Worm (Caenorhabditis elegans) whole organism, young adult: ENCODE results near the gene nfm-1.
A peak's percentile ranks its signal among the peaks of the same experiment; 100 is the strongest.

Experiments
- D2030.7 ChIP-seq: fragments of 200-800 bp; sonication (Bioruptor generic); IDR thresholded peaks from 2 replicates; pipeline ENCODE4 v1.3.6; 2022; ENCODE audit warnings: missing genetic modification reagents, missing genetic modification characterization, missing compliant biosample characterization
- F10E7.11 ChIP-seq: sonication (generic microtip); optimal IDR thresholded peaks from 2 replicates; lab custom pipeline; 2017; ENCODE audit warnings: mild to moderate bottlenecking, missing genetic modification characterization, moderate library complexity, missing compliant biosample characterization
- F23B12.7 ChIP-seq: sonication (generic microtip); optimal IDR thresholded peaks from 2 replicates; lab custom pipeline; 2017; ENCODE audit warnings: missing genetic modification characterization, mild to moderate bottlenecking, missing compliant biosample characterization, antibody characterized with exemption, moderate library complexity; ENCODE audit not compliant: insufficient read depth
- F33H1.4 ChIP-seq: fragments of 200-800 bp; sonication (Bioruptor generic); IDR thresholded peaks from 2 replicates; pipeline ENCODE4 v1.3.6; 2022; ENCODE audit warnings: missing genetic modification reagents, missing genetic modification characterization, missing compliant biosample characterization
- F57C9.4 ChIP-seq: sonication (generic microtip); optimal IDR thresholded peaks from 2 replicates; lab custom pipeline; 2017; ENCODE audit warnings: mild to moderate bottlenecking, missing genetic modification characterization, missing compliant biosample characterization
- K11D2.4 ChIP-seq: fragments of 200-800 bp; sonication (Bioruptor generic); IDR thresholded peaks from 2 replicates; pipeline ENCODE4 v1.3.6; 2022; ENCODE audit warnings: missing genetic modification reagents, missing genetic modification characterization, missing compliant biosample characterization
- K12H6.12 ChIP-seq: fragments of 200-800 bp; sonication (Bioruptor generic); optimal IDR thresholded peaks from 2 replicates; lab custom pipeline; 2018; ENCODE audit warnings: mild to moderate bottlenecking, missing genetic modification characterization, missing compliant biosample characterization
- T26A5.8 ChIP-seq: sonication (generic microtip); optimal IDR thresholded peaks from 2 replicates; lab custom pipeline; 2016; ENCODE audit warnings: missing genetic modification characterization, missing compliant biosample characterization
- Y53F4B.3 ChIP-seq: fragments of 200-800 bp; sonication (Bioruptor generic); IDR thresholded peaks from 2 replicates; pipeline ENCODE4 v1.3.6; 2022; ENCODE audit warnings: missing genetic modification reagents, missing genetic modification characterization, missing compliant biosample characterization
- Y95B8A.8 ChIP-seq: fragments of 200-800 bp; sonication (Bioruptor generic); IDR thresholded peaks from 2 replicates; pipeline ENCODE4 v1.3.6; 2022; ENCODE audit warnings: missing genetic modification reagents, missing genetic modification characterization, missing compliant biosample characterization
- ZK185.1 ChIP-seq: sonication (generic microtip); optimal IDR thresholded peaks from 2 replicates; lab custom pipeline; 2016; ENCODE audit warnings: mild to moderate bottlenecking, missing genetic modification characterization, missing compliant biosample characterization; ENCODE audit not compliant: poor library complexity, severe bottlenecking
- cebp-2 ChIP-seq: fragments of 200-800 bp; sonication (Bioruptor generic); IDR thresholded peaks from 2 replicates; pipeline ENCODE4 v1.3.6; 2022; ENCODE audit warnings: missing genetic modification characterization, missing compliant biosample characterization
- ceh-58 ChIP-seq: fragments of 200-800 bp; sonication (Bioruptor generic); IDR thresholded peaks from 2 replicates; pipeline ENCODE4 v1.3.6; 2022; ENCODE audit warnings: missing genetic modification characterization, missing compliant biosample characterization
- ceh-79 ChIP-seq: sonication (generic microtip); optimal IDR thresholded peaks from 2 replicates; lab custom pipeline; 2017; ENCODE audit warnings: mild to moderate bottlenecking, missing genetic modification characterization, missing compliant biosample characterization
- chd-7 ChIP-seq: sonication (generic microtip); optimal IDR thresholded peaks from 2 replicates; lab custom pipeline; 2016; ENCODE audit warnings: mild to moderate bottlenecking, missing genetic modification characterization, moderate library complexity, missing compliant biosample characterization
- dox-1 ChIP-seq: fragments of 200-800 bp; sonication (Bioruptor generic); IDR thresholded peaks from 2 replicates; pipeline ENCODE4 v1.3.6; 2022; ENCODE audit warnings: missing genetic modification reagents, missing genetic modification characterization, missing compliant biosample characterization
- dpff-1 ChIP-seq: sonication (generic microtip); optimal IDR thresholded peaks from 2 replicates; lab custom pipeline; 2017; ENCODE audit warnings: mild to moderate bottlenecking, missing genetic modification characterization, missing compliant biosample characterization
- dpl-1 ChIP-seq: fragments of 150-350 bp; optimal IDR thresholded peaks from 2 replicates; lab custom pipeline; 2014; ENCODE audit warnings: missing biosample characterization, missing genetic modification reagents, missing genetic modification characterization
- efl-1 ChIP-seq: fragments of 150-350 bp; optimal IDR thresholded peaks from 2 replicates; lab custom pipeline; 2014; ENCODE audit warnings: missing biosample characterization, missing genetic modification reagents, missing genetic modification characterization
- egl-44 ChIP-seq: fragments of 200-800 bp; sonication (Bioruptor generic); IDR thresholded peaks from 2 replicates; pipeline ENCODE4 v1.3.6; 2022; ENCODE audit warnings: missing genetic modification reagents, missing genetic modification characterization, missing compliant biosample characterization
- ets-4 ChIP-seq: fragments of 200-800 bp; sonication (Bioruptor generic); optimal IDR thresholded peaks from 2 replicates; lab custom pipeline; 2018; ENCODE audit warnings: mild to moderate bottlenecking, missing genetic modification characterization, missing compliant biosample characterization
- hmg-1.2 ChIP-seq: fragments of 200-800 bp; sonication (Bioruptor generic); IDR thresholded peaks from 2 replicates; pipeline ENCODE4 v1.3.6; 2022; ENCODE audit warnings: missing genetic modification reagents, missing genetic modification characterization, missing compliant biosample characterization
- hsf-1 ChIP-seq: fragments of 200-800 bp; sonication (Bioruptor generic); IDR thresholded peaks from 2 replicates; pipeline ENCODE4 v1.3.6; 2022; ENCODE audit warnings: missing genetic modification reagents, missing genetic modification characterization, missing compliant biosample characterization
- lin-35 ChIP-seq, 3 experiments: fragments of 150-350 bp in 2 of 3; sonication (generic microtip) in 1 of 3; optimal IDR thresholded peaks; 2 replicates each; lab custom pipeline; 2014 to 2018; ENCODE audit warnings: missing biosample characterization in 3 of 3, missing genetic modification characterization in 3 of 3, missing genetic modification reagents in 3 of 3
- lin-54 ChIP-seq: fragments of 200-800 bp; sonication (Bioruptor generic); optimal IDR thresholded peaks from 2 replicates; lab custom pipeline; 2018; ENCODE audit warnings: mild to moderate bottlenecking, missing genetic modification characterization, missing compliant biosample characterization
- madf-3 ChIP-seq: fragments of 200-800 bp; sonication (Bioruptor generic); IDR thresholded peaks from 2 replicates; pipeline ENCODE4 v1.3.6; 2022; ENCODE audit warnings: missing genetic modification reagents, missing genetic modification characterization, missing compliant biosample characterization
- mcd-1 ChIP-seq: fragments of 200-800 bp; sonication (Bioruptor generic); IDR thresholded peaks from 2 replicates; pipeline ENCODE4 v1.3.6; 2022; ENCODE audit warnings: missing genetic modification reagents, missing genetic modification characterization, missing compliant biosample characterization
- nfya-1 ChIP-seq: sonication (generic microtip); optimal IDR thresholded peaks from 2 replicates; lab custom pipeline; 2017; ENCODE audit warnings: antibody characterized with exemption, missing compliant biosample characterization, missing genetic modification characterization, borderline replicate concordance; ENCODE audit not compliant: insufficient read depth
- nhr-120 ChIP-seq: fragments of 200-800 bp; sonication (Bioruptor generic); IDR thresholded peaks from 2 replicates; pipeline ENCODE4 v1.3.6; 2022; ENCODE audit warnings: missing genetic modification characterization, missing compliant biosample characterization
- nhr-179 ChIP-seq: sonication (generic microtip); optimal IDR thresholded peaks from 2 replicates; lab custom pipeline; 2016; ENCODE audit warnings: mild to moderate bottlenecking, missing genetic modification characterization, missing compliant biosample characterization
- nhr-27 ChIP-seq: fragments of 200-800 bp; sonication (Bioruptor generic); optimal IDR thresholded peaks from 2 replicates; lab custom pipeline; 2018; ENCODE audit warnings: mild to moderate bottlenecking, missing genetic modification characterization, moderate library complexity, missing compliant biosample characterization
- nhr-80 ChIP-seq: sonication (generic microtip); optimal IDR thresholded peaks from 2 replicates; lab custom pipeline; 2016; ENCODE audit warnings: missing genetic modification characterization, missing compliant biosample characterization
- pha-4 ChIP-seq: fragments of 150-350 bp; sonication (generic microtip); optimal IDR thresholded peaks from 2 replicates; lab custom pipeline; 2014; ENCODE audit warnings: missing biosample characterization, missing genetic modification reagents, missing genetic modification characterization
- sea-2 ChIP-seq: fragments of 200-800 bp; sonication (Bioruptor generic); IDR thresholded peaks from 2 replicates; pipeline ENCODE4 v1.3.6; 2022; ENCODE audit warnings: missing genetic modification characterization, missing compliant biosample characterization
- snpc-1.1 ChIP-seq: sonication (generic microtip); optimal IDR thresholded peaks from 2 replicates; lab custom pipeline; 2017; ENCODE audit warnings: missing genetic modification characterization, mild to moderate bottlenecking, missing compliant biosample characterization, antibody characterized with exemption, moderate library complexity, missing genotype, missing genetic modification reagents; ENCODE audit not compliant: insufficient read depth
- snpc-1.3 ChIP-seq: sonication (generic microtip); optimal IDR thresholded peaks from 2 replicates; lab custom pipeline; 2017; ENCODE audit warnings: missing genetic modification characterization, mild to moderate bottlenecking, missing compliant biosample characterization, antibody characterized with exemption, moderate library complexity, missing genotype, missing genetic modification reagents; ENCODE audit not compliant: insufficient read depth
- tbp1 ChIP-seq: fragments of 200-800 bp; sonication (Bioruptor generic); optimal IDR thresholded peaks from 2 replicates; lab custom pipeline; 2018; ENCODE audit warnings: mild to moderate bottlenecking, missing genetic modification characterization, missing compliant biosample characterization
- tlf-1 ChIP-seq: fragments of 200-800 bp; sonication (Bioruptor generic); optimal IDR thresholded peaks from 2 replicates; lab custom pipeline; 2018; ENCODE audit warnings: mild to moderate bottlenecking, missing genetic modification characterization, missing compliant biosample characterization
- unc-130 ChIP-seq: sonication (generic microtip); optimal IDR thresholded peaks from 2 replicates; lab custom pipeline; 2016; ENCODE audit warnings: missing genetic modification reagents, missing genetic modification characterization, missing compliant biosample characterization
- unc-62 ChIP-seq: fragments of 150-350 bp; optimal IDR thresholded peaks from 2 replicates; lab custom pipeline; 2014; ENCODE audit warnings: missing biosample characterization, missing genetic modification reagents, missing genetic modification characterization
- xnd-1 ChIP-seq: sonication (generic microtip); optimal IDR thresholded peaks from 2 replicates; lab custom pipeline; 2016; ENCODE audit warnings: missing genotype, missing genetic modification reagents, missing genetic modification characterization, missing compliant biosample characterization
- zfh-2 ChIP-seq: fragments of 200-800 bp; sonication (Bioruptor generic); conservative IDR thresholded peaks from 2 replicates; pipeline ENCODE4 v1.3.6; 2022; ENCODE audit warnings: missing genetic modification reagents, missing genetic modification characterization, missing compliant biosample characterization
- ztf-18 ChIP-seq: sonication (generic microtip); optimal IDR thresholded peaks from 2 replicates; lab custom pipeline; 2016; ENCODE audit warnings: missing genotype, mild to moderate bottlenecking, missing genetic modification characterization, missing compliant biosample characterization
- ztf-22 ChIP-seq: fragments of 200-800 bp; sonication (Bioruptor generic); optimal IDR thresholded peaks from 2 replicates; lab custom pipeline; 2018; ENCODE audit warnings: mild to moderate bottlenecking, missing genetic modification characterization, moderate library complexity, missing compliant biosample characterization
- ztf-3 ChIP-seq: fragments of 200-800 bp; sonication (Bioruptor generic); optimal IDR thresholded peaks from 2 replicates; lab custom pipeline; 2018; ENCODE audit warnings: mild to moderate bottlenecking, missing genetic modification characterization, missing compliant biosample characterization

The nfm-1 gene

DNA sequence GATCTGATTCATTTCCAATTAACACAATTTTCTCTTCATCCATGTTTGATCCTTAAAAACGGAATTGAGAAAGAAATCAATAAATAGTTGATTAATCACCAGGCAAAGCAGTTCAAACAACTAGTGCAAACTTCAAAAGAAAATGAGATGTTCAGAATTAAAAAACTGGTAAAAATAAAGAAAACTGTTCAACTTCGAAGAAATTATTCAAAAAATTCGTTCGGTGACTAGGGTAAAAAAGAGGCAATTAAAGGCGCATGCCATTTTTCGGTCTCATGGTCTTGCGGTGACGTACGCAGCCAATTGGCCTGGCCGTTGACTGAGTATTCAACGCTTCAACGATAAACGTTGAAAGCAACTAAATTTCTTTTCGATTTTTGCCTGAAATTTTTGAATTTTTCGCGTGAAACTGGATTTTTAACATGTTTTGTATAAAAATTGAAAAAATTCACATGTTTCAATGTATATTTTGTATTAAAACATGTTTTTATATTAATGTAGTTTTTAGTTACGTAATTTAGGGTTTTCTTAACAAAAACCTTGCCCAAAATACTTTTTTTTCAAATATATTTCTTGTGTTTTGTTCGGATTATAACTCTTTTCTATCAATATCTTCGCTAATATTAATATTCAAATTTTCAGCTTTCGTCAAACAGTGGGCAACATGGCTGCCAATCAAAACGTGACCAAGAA, 47.1 kb downstream of the nfm-1 start, which contains the start of the genes sna-3 and rps-3 (continued):
- TF ChIP-seq pha-4 (no peak), Y95B8A.8 (GFP tag; lab: Robert Waterston, UW) (0 out of 2 replicates have a peak, but pooled peaks have one; percentile 42), F33H1.4 (GFP tag; lab: Robert Waterston, UW) (peak; percentile 93), unc-62 (peak; percentile 14), ZK185.1 (tag; lab: Kevin White, UChicago) (peak; percentile 40), ztf-18 (peak; percentile 83), madf-3 (GFP tag; lab: Robert Waterston, UW) (0 out of 2 replicates have a peak, but pooled peaks have one; percentile 20), tlf-1 (peak; percentile 31), nhr-27 (tag; lab: Kevin White, UChicago) (no peak), nhr-80 (tag; lab: Kevin White, UChicago) (peak; percentile 54), K11D2.4 (GFP tag; lab: Robert Waterston, UW) (no peak), F23B12.7 (tag; lab: Kevin White, UChicago) (peak; percentile 96), K12H6.12 (no peak), unc-130 (GFP tag; lab: Kevin White, UChicago) (no peak), efl-1 (GFP tag; lab: Kevin White, UChicago) (peak; percentile 48), lin-35 (GFP tag; optimal IDR thresholded peaks at IDR 0.05; lab: Kevin White, UChicago) (peak in 1 of 3 experiments; percentile 58), D2030.7 (GFP tag; lab: Robert Waterston, UW) (peak; percentile 72), cebp-2 (GFP tag; lab: Robert Waterston, UW) (no peak), snpc-1.3 (peak; percentile 55), mcd-1 (GFP tag; lab: Robert Waterston, UW) (peak; percentile 72), F57C9.4 (tag; lab: Kevin White, UChicago) (no peak), ets-4 (no peak), dpl-1 (GFP tag; lab: Kevin White, UChicago) (peak; percentile 29), tbp1 (GFP tag; lab: Kevin White, UChicago) (peak; percentile 58)

DNA sequence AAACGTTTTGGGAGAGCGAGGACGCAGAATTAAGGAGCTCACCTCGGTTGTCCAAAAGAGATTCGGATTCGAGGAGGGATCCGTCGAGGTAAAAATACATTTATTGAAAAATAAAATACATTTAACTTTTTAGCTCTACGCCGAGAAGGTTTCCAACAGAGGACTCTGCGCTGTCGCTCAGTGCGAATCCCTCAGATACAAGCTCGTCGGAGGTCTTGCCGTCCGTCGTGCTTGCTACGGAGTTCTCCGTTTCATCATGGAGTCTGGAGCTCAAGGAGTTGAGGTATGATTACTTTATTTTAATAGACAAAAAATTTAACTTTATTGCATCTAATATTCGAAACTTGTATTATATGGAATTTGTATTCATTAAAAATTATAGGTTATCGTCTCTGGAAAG, 47.8 kb downstream of the nfm-1 start:
- no peak for TF ChIP-seq F57C9.4 (tag; lab: Kevin White, UChicago)
- TF ChIP-seq D2030.7 (GFP tag; lab: Robert Waterston, UW): peak; percentile 18; the same call in 1 of the 2 replicates
- TF ChIP-seq ceh-79 (tag; lab: Kevin White, UChicago): no peak
- TF ChIP-seq F33H1.4 (GFP tag; lab: Robert Waterston, UW): peak; percentile 26; the same call in 1 of the 2 replicates
- TF ChIP-seq lin-54 (GFP tag; lab: Kevin White, UChicago): no peak
- TF ChIP-seq ceh-58 (GFP tag; lab: Robert Waterston, UW): 0 out of 2 replicates have a peak, but pooled peaks have one; percentile 57
- peak; percentile 56; the same call in 1 of the 2 replicates for TF ChIP-seq dox-1 (GFP tag; lab: Robert Waterston, UW)
- TF ChIP-seq zfh-2: peak; percentile 49
- TF ChIP-seq snpc-1.1 (tag; lab: Kevin White, UChicago): no peak
- no peak for TF ChIP-seq Y53F4B.3
- TF ChIP-seq F10E7.11 (tag; lab: Kevin White, UChicago): no peak

DNA sequence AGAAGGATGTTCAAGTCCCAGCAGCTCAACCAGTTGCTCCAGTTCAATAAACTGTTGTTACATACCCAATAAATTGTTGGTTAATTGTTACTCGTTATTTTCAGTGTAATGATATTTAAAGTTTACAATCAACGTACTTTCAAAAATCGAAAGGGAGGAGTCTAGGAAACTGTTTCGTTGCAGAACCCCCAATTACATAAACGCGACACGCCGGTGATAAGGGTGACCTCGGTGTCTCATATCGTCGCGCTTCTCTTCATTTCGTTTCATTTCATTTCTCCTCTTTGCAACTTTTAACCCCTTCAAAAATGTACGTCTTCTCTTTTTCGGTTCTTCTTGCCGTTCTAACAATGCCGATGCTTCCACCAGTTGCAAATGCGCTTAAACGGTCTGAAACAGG, 48.6 kb downstream of the nfm-1 start, which contains the start of gene C23G10.2:
TSS of gene C23G10.2 (plus strand) at position 184 of the 400 bp plus-strand sequence.
- TF ChIP-seq dpl-1 (GFP tag; lab: Kevin White, UChicago) (no peak), hmg-1.2 (GFP tag; lab: Robert Waterston, UW) (peak; percentile 30; the same call in 1 of the 2 replicates), dpff-1 (tag; lab: Kevin White, UChicago) (no peak), nhr-120 (no peak), lin-35 (GFP tag; optimal IDR thresholded peaks at IDR 0.05; lab: Kevin White, UChicago) (no peak), ztf-22 (no peak), chd-7 (tag; lab: Kevin White, UChicago) (no peak), hsf-1 (GFP tag; lab: Robert Waterston, UW) (peak; percentile 61), snpc-1.3 (peak; percentile 42), ztf-3 (no peak), xnd-1 (tag; lab: Kevin White, UChicago) (peak; percentile 18), T26A5.8 (tag; lab: Kevin White, UChicago) (no peak), unc-62 (no peak), nfya-1 (tag; lab: Kevin White, UChicago) (no peak), egl-44 (no peak), sea-2 (GFP tag; lab: Robert Waterston, UW) (no peak), nhr-179 (tag; lab: Kevin White, UChicago) (no peak)
